Worm (Caenorhabditis elegans): ENCODE data around the gene crb-1.

ce11 chrX:17363491-17363890, 50.3 kb downstream of the crb-1 start:
- TF ChIP-seq nhr-76 (tag; optimal IDR thresholded peaks at IDR 0.05), result no peak
- no peak for TF ChIP-seq snpc-4 (tag; optimal IDR thresholded peaks at IDR 0.05)
- TF ChIP-seq nhr-11 (tag; optimal IDR thresholded peaks at IDR 0.05), result no peak
- TF ChIP-seq elt-3 (tag; optimal IDR thresholded peaks at IDR 0.05), result no peak
- TF ChIP-seq ama-1 (optimal IDR thresholded peaks at IDR 0.05), result no peak
- TF ChIP-seq pha-4 (tag; optimal IDR thresholded peaks at IDR 0.05), result no peak
- TF ChIP-seq elt-1 (tag; optimal IDR thresholded peaks at IDR 0.05), result no peak
- TF ChIP-seq egl-5 (tag; optimal IDR thresholded peaks at IDR 0.05), result no peak
- TF ChIP-seq ztf-11 (tag; optimal IDR thresholded peaks at IDR 0.05), result no peak
- TF ChIP-seq aly-2 (tag; optimal IDR thresholded peaks at IDR 0.05), result no peak
- no peak for TF ChIP-seq nhr-12 (tag; optimal IDR thresholded peaks at IDR 0.05)

All from whole organism, L3 larva.